Worm (Caenorhabditis elegans): ENCODE results near the gene Y6E2A.10.

Gene Y6E2A.10

DNA sequence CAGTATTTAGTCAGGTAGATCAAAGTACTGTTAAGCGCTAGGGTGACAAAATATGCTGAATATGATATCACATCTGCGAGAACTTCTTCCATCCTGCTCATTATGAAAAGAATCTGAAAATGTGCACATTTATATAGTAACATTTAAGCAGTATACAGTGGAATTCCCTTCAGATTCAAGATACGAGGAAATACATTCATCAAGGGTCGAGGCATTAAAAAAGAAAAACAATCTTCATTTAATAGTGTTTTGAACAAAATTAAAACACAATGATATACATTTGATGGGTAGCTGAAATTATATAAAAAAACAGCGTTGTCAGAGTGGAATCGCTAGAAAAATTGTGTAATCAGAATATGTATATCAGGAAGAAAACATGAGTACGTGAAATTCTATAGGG is 5.4 kb upstream of the Y6E2A.10 start, which contains the start of gene str-27:
Gene str-27 (minus strand): TSS at position 101 of the 400 bp plus-strand sequence.
- TF ChIP-seq mab-5 (tag; optimal IDR thresholded peaks at IDR 0.05) (no peak), hlh-1 (tag; optimal IDR thresholded peaks at IDR 0.05) (no peak), ceh-43 (GFP tag; optimal IDR thresholded peaks at IDR 0.05) (no peak), mls-2 (tag; optimal IDR thresholded peaks at IDR 0.05) (no peak), bed-3 (GFP tag; optimal IDR thresholded peaks at IDR 0.05) (no peak), nhr-12 (tag; optimal IDR thresholded peaks at IDR 0.05) (no peak), cnd-1 (tag; optimal IDR thresholded peaks at IDR 0.05) (no peak), nhr-237 (tag; optimal IDR thresholded peaks at IDR 0.05) (no peak), lsy-2 (tag; optimal IDR thresholded peaks at IDR 0.05) (no peak), sem-2 (GFP tag; optimal IDR thresholded peaks at IDR 0.05) (no peak), unc-62 (GFP tag; optimal IDR thresholded peaks at IDR 0.05) (no peak), unc-120 (tag; optimal IDR thresholded peaks at IDR 0.05; ENCODE audit: poor library complexity, severe bottlenecking) (no peak), mep-1 (tag; optimal IDR thresholded peaks at IDR 0.05) (no peak)

DNA sequence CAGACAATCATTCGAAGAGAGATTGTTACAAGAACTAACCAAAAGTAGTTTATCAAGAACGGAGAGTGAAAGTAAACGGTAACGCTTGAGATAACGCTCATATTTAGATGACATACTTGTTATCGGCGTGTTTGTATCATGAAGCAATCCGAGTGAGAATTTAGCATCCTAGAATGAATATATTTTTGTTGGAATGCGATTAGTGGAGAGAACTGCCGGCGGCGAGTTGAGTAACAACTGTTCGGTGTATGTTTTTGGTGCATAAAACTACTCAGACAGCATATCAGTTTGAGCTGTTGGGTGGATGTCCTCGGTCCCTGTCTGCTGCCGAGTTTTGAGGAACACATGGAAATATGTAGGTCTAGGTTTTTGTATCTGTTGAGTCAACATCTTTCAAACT is 3.2 kb upstream of the Y6E2A.10 start, which contains the start of gene T23D5.3:
Gene T23D5.3 (minus strand): TSS at position 101 of the 400 bp plus-strand sequence.
- TF ChIP-seq unc-62 (GFP tag; optimal IDR thresholded peaks at IDR 0.05), result no peak
- no peak for TF ChIP-seq unc-39 (tag; optimal IDR thresholded peaks at IDR 0.05)
- TF ChIP-seq lin-32 (GFP tag; optimal IDR thresholded peaks at IDR 0.05), result no peak
- TF ChIP-seq ztf-11 (tag; optimal IDR thresholded peaks at IDR 0.05), result no peak
- TF ChIP-seq sptf-1 (tag; optimal IDR thresholded peaks at IDR 0.05), result no peak
- no peak for TF ChIP-seq elt-3 (tag; optimal IDR thresholded peaks at IDR 0.05)
- TF ChIP-seq mls-2 (tag; optimal IDR thresholded peaks at IDR 0.05), result no peak
- TF ChIP-seq ceh-83 (GFP tag; optimal IDR thresholded peaks at IDR 0.05), result no peak
- TF ChIP-seq unc-120 (tag; optimal IDR thresholded peaks at IDR 0.05; ENCODE audit: poor library complexity, severe bottlenecking), result no peak
- no peak for TF ChIP-seq tbx-8 (GFP tag; optimal IDR thresholded peaks at IDR 0.05)
- no peak for TF ChIP-seq ceh-43 (GFP tag; optimal IDR thresholded peaks at IDR 0.05)
- TF ChIP-seq blmp-1 (tag; optimal IDR thresholded peaks at IDR 0.05), result no peak
- TF ChIP-seq mab-5 (tag; optimal IDR thresholded peaks at IDR 0.05), result no peak
- no peak for TF ChIP-seq lin-13 (tag; optimal IDR thresholded peaks at IDR 0.05)

DNA sequence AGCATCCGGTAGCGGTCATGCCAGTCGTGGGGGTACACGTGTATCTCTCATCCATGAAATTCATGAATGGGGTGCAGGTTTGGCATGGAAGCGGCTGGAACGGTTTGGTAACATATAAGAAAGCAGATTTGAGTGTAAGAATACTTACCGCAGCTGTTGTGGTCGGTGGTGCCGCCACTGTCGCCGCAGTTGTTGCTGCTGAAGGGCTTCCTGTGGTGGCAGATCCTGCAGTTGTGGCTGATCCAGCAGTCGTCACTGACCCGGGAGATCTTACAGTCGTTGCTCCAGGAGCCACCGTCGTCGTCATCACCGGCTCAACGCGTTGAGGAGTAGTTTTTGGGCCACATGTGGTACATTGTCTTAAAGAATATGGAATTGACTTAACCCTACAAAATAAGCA is 2.7 kb upstream of the Y6E2A.10 start:
- no peak for TF ChIP-seq sptf-1 (tag; optimal IDR thresholded peaks at IDR 0.05)
- no peak for TF ChIP-seq unc-62 (GFP tag; optimal IDR thresholded peaks at IDR 0.05)
- TF ChIP-seq tbx-8 (GFP tag; optimal IDR thresholded peaks at IDR 0.05), result no peak
- TF ChIP-seq sem-2 (GFP tag; optimal IDR thresholded peaks at IDR 0.05), result no peak
- no peak for TF ChIP-seq flh-1 (GFP tag; optimal IDR thresholded peaks at IDR 0.05)
- TF ChIP-seq unc-120 (tag; optimal IDR thresholded peaks at IDR 0.05; ENCODE audit: poor library complexity, severe bottlenecking), result no peak
- TF ChIP-seq ces-1 (GFP tag; optimal IDR thresholded peaks at IDR 0.05), result no peak
- no peak for TF ChIP-seq lsy-2 (tag; optimal IDR thresholded peaks at IDR 0.05)
- TF ChIP-seq ceh-83 (GFP tag; optimal IDR thresholded peaks at IDR 0.05), result no peak
- no peak for TF ChIP-seq ham-2 (GFP tag; optimal IDR thresholded peaks at IDR 0.05)
- TF ChIP-seq nhr-28 (tag; optimal IDR thresholded peaks at IDR 0.05), result no peak
- TF ChIP-seq ceh-39 (tag; optimal IDR thresholded peaks at IDR 0.05), result no peak
- TF ChIP-seq bed-3 (GFP tag; optimal IDR thresholded peaks at IDR 0.05), result no peak
- TF ChIP-seq drap-1 (GFP tag; optimal IDR thresholded peaks at IDR 0.05), result no peak
- TF ChIP-seq lin-32 (GFP tag; optimal IDR thresholded peaks at IDR 0.05), result no peak
- TF ChIP-seq nhr-2 (tag; optimal IDR thresholded peaks at IDR 0.05), result no peak
- no peak for TF ChIP-seq elt-1 (tag; optimal IDR thresholded peaks at IDR 0.05; ENCODE audit: borderline replicate concordance, insufficient read depth)
- TF ChIP-seq elt-3 (tag; optimal IDR thresholded peaks at IDR 0.05), result no peak
- no peak for TF ChIP-seq mls-2 (tag; optimal IDR thresholded peaks at IDR 0.05)

DNA sequence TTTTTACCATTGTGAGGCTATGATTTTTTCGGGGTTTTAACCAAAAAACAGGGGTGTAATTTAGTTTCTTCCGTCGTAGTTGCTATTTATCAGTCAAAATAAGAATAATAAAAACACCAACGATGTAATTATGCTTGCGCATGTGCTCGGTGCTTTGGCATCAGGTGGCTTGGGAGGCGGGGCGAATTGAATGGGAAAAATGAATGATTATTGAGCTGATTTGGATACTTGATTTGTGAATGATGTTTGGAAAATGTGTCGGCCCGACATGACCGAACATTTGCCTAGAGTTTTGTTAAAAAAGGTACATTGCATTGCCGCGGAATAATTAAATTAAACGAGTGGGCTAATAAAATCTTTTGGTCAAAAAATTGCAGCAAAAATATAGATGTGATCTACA is 1.9 kb upstream of the Y6E2A.10 start, which contains the start of gene str-38:
Gene str-38 (minus strand): TSS at position 101 of the 400 bp plus-strand sequence.
- no peak for TF ChIP-seq nhr-28 (tag; optimal IDR thresholded peaks at IDR 0.05)
- no peak for TF ChIP-seq lsy-2 (tag; optimal IDR thresholded peaks at IDR 0.05)
- no peak for TF ChIP-seq nhr-237 (tag; optimal IDR thresholded peaks at IDR 0.05)
- no peak for TF ChIP-seq sem-2 (GFP tag; optimal IDR thresholded peaks at IDR 0.05)

DNA sequence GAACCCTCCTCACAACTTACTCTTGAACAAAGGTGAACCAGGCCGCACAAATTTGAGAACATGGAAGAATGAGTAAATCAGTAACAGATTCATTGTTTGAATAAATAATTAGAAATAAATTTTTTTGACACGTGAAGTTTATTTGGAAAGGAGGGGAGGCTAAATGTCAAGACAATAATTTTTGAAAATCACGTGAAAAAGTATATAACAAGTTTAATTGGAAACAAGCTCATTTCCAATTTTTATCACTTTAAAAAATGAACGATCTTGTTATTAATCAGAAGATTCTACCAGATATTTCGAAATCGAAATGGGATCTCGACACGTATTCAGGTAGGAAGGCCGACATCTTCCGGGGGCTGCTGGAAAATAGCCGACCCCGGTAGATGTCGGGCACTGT is 3.7 kb downstream of the Y6E2A.10 start, which contains the start of the genes irld-57 and sfxn-1.3:
Gene irld-57 (minus strand): TSS at position 101 of the 400 bp plus-strand sequence.
Gene sfxn-1.3 (plus strand): TSS at position 232 of the 400 bp plus-strand sequence.
- TF ChIP-seq bed-3 (GFP tag; optimal IDR thresholded peaks at IDR 0.05) (no peak), flh-1 (GFP tag; optimal IDR thresholded peaks at IDR 0.05) (no peak), unc-120 (tag; optimal IDR thresholded peaks at IDR 0.05; ENCODE audit: poor library complexity, severe bottlenecking) (no peak), ceh-83 (GFP tag; optimal IDR thresholded peaks at IDR 0.05) (no peak), ceh-43 (GFP tag; optimal IDR thresholded peaks at IDR 0.05) (no peak), snpc-4 (tag; optimal IDR thresholded peaks at IDR 0.05) (no peak), zip-8 (tag; optimal IDR thresholded peaks at IDR 0.05) (no peak), unc-39 (tag; optimal IDR thresholded peaks at IDR 0.05) (no peak), sem-2 (GFP tag; optimal IDR thresholded peaks at IDR 0.05) (no peak), blmp-1 (tag; optimal IDR thresholded peaks at IDR 0.05) (no peak), pha-4 (tag; optimal IDR thresholded peaks at IDR 0.05) (no peak), mab-5 (tag; optimal IDR thresholded peaks at IDR 0.05) (no peak), ztf-11 (tag; optimal IDR thresholded peaks at IDR 0.05) (no peak), ces-1 (GFP tag; optimal IDR thresholded peaks at IDR 0.05) (no peak), lsy-2 (tag; optimal IDR thresholded peaks at IDR 0.05) (no peak), nhr-28 (tag; optimal IDR thresholded peaks at IDR 0.05) (no peak), lin-32 (GFP tag; optimal IDR thresholded peaks at IDR 0.05) (no peak), mep-1 (tag; optimal IDR thresholded peaks at IDR 0.05) (no peak), ham-2 (GFP tag; optimal IDR thresholded peaks at IDR 0.05) (no peak), ceh-39 (tag; optimal IDR thresholded peaks at IDR 0.05) (no peak)

All from whole organism, mixed stage, embryonic.